Worm (Caenorhabditis elegans) whole organism, L3 larva: ENCODE results near the gene F15G9.2.

Experiments used
- R02D3.7 ChIP-seq: fragments of 150-350 bp; optimal IDR thresholded peaks from 2 replicates; lab custom pipeline; 2014; ENCODE audit warnings: missing biosample characterization, missing genetic modification characterization
- ZK546.5 ChIP-seq: sonication (generic microtip); optimal IDR thresholded peaks from 2 replicates; lab custom pipeline; 2017; ENCODE audit warnings: missing biosample characterization, missing genetic modification characterization
- aly-2 ChIP-seq: fragments of 150-350 bp; optimal IDR thresholded peaks from 2 replicates; lab custom pipeline; 2014; ENCODE audit warnings: missing biosample characterization, missing genetic modification characterization
- ama-1 ChIP-seq: fragments of 150-350 bp; optimal IDR thresholded peaks from 2 replicates; lab custom pipeline; 2018
- ceh-28 ChIP-seq: fragments of 150-350 bp; optimal IDR thresholded peaks from 2 replicates; lab custom pipeline; 2014; ENCODE audit warnings: missing biosample characterization, missing genetic modification reagents, missing genetic modification characterization
- ceh-82 ChIP-seq: fragments of 150-350 bp; optimal IDR thresholded peaks from 2 replicates; lab custom pipeline; 2014; ENCODE audit warnings: missing biosample characterization, missing genetic modification characterization
- daf-12 ChIP-seq: fragments of 150-350 bp; optimal IDR thresholded peaks from 2 replicates; lab custom pipeline; 2014; ENCODE audit warnings: missing biosample characterization, missing genetic modification reagents, missing genetic modification characterization
- egl-27 ChIP-seq: sonication (generic microtip); optimal IDR thresholded peaks from 4 replicates; lab custom pipeline; 2017; ENCODE audit warnings: missing biosample characterization, missing genetic modification reagents, missing genetic modification characterization
- egl-5 ChIP-seq: fragments of 150-350 bp; optimal IDR thresholded peaks from 2 replicates; lab custom pipeline; 2017; ENCODE audit warnings: missing biosample characterization, missing genetic modification reagents, missing genetic modification characterization, inconsistent platforms
- elt-2 ChIP-seq: sonication (generic microtip); optimal IDR thresholded peaks from 2 replicates; lab custom pipeline; 2016; ENCODE audit warnings: missing genetic modification reagents, mild to moderate bottlenecking, missing genetic modification characterization, missing compliant biosample characterization
- elt-3 ChIP-seq, 3 experiments: fragments of 150-350 bp in 1 of 3; sonication (generic microtip) in 2 of 3; optimal IDR thresholded peaks; 2 replicates in 2 of 3; 4 replicates in 1 of 3; lab custom pipeline; 2014 to 2017; ENCODE audit warnings: missing biosample characterization in 3 of 3, missing genetic modification characterization in 3 of 3
- fkh-10 ChIP-seq: sonication (generic microtip); optimal IDR thresholded peaks from 2 replicates; lab custom pipeline; 2017; ENCODE audit warnings: missing biosample characterization, missing genetic modification reagents, missing genetic modification characterization
- fkh-2 ChIP-seq: fragments of 150-350 bp; optimal IDR thresholded peaks from 2 replicates; lab custom pipeline; 2014; ENCODE audit warnings: missing biosample characterization, missing genetic modification reagents, missing genetic modification characterization
- hmg-11 ChIP-seq: sonication (generic microtip); optimal IDR thresholded peaks from 2 replicates; lab custom pipeline; 2016; ENCODE audit warnings: missing genetic modification characterization, missing compliant biosample characterization
- jun-1 ChIP-seq: fragments of 150-350 bp; optimal IDR thresholded peaks from 2 replicates; lab custom pipeline; 2014; ENCODE audit warnings: missing biosample characterization, missing genetic modification reagents, missing genetic modification characterization
- lin-15B ChIP-seq: fragments of 150-350 bp; optimal IDR thresholded peaks from 2 replicates; lab custom pipeline; 2014; ENCODE audit warnings: missing biosample characterization, missing genetic modification characterization
- lin-39 ChIP-seq: fragments of 150-350 bp; optimal IDR thresholded peaks from 2 replicates; lab custom pipeline; 2018; ENCODE audit warnings: missing biosample characterization, missing genetic modification reagents, missing genetic modification characterization
- lsy-12 ChIP-seq: sonication (generic microtip); optimal IDR thresholded peaks from 2 replicates; lab custom pipeline; 2016; ENCODE audit warnings: mild to moderate bottlenecking, missing genetic modification characterization, missing compliant biosample characterization
- mdl-1 ChIP-seq: fragments of 150-350 bp; optimal IDR thresholded peaks from 2 replicates; lab custom pipeline; 2014; ENCODE audit warnings: missing biosample characterization, missing genetic modification characterization
- nfya-1 ChIP-seq: sonication (generic microtip); optimal IDR thresholded peaks from 2 replicates; lab custom pipeline; 2017; ENCODE audit warnings: missing genetic modification characterization, mild to moderate bottlenecking, missing compliant biosample characterization, antibody characterized with exemption, moderate library complexity; ENCODE audit not compliant: insufficient read depth
- nhr-11 ChIP-seq: fragments of 150-350 bp; optimal IDR thresholded peaks from 2 replicates; lab custom pipeline; 2014; ENCODE audit warnings: missing biosample characterization, missing genetic modification characterization
- nhr-23 ChIP-seq: fragments of 150-350 bp; optimal IDR thresholded peaks from 2 replicates; lab custom pipeline; 2014; ENCODE audit warnings: missing biosample characterization, missing genetic modification reagents, missing genetic modification characterization
- nhr-25 ChIP-seq: sonication (generic microtip); optimal IDR thresholded peaks from 2 replicates; lab custom pipeline; 2017; ENCODE audit warnings: missing biosample characterization, missing genetic modification characterization
- nhr-28 ChIP-seq: fragments of 150-350 bp; optimal IDR thresholded peaks from 2 replicates; lab custom pipeline; 2014; ENCODE audit warnings: missing biosample characterization, missing genetic modification characterization
- nhr-43 ChIP-seq: sonication (generic microtip); optimal IDR thresholded peaks from 2 replicates; lab custom pipeline; 2016; ENCODE audit warnings: mild to moderate bottlenecking, missing genetic modification characterization, missing compliant biosample characterization; ENCODE audit not compliant: poor library complexity, severe bottlenecking
- nhr-67 ChIP-seq: fragments of 150-350 bp; optimal IDR thresholded peaks from 2 replicates; lab custom pipeline; 2014; ENCODE audit warnings: missing biosample characterization, missing genetic modification characterization
- nhr-77 ChIP-seq: fragments of 150-350 bp; optimal IDR thresholded peaks from 2 replicates; lab custom pipeline; 2014; ENCODE audit warnings: missing biosample characterization, missing genetic modification characterization
- pha-4 ChIP-seq: fragments of 150-350 bp; optimal IDR thresholded peaks from 2 replicates; lab custom pipeline; 2014; ENCODE audit warnings: missing biosample characterization, missing genetic modification reagents, missing genetic modification characterization
- pqm-1 ChIP-seq: fragments of 150-350 bp; optimal IDR thresholded peaks from 2 replicates; lab custom pipeline; 2017; ENCODE audit warnings: missing biosample characterization, missing genetic modification characterization, inconsistent platforms
- sea-2 ChIP-seq: fragments of 150-350 bp; sonication (generic microtip); optimal IDR thresholded peaks from 4 replicates; lab custom pipeline; 2014; ENCODE audit warnings: missing biosample characterization, missing genetic modification reagents, missing genetic modification characterization
- skn-1 ChIP-seq: fragments of 150-350 bp; optimal IDR thresholded peaks from 2 replicates; lab custom pipeline; 2014; ENCODE audit warnings: missing biosample characterization, missing genetic modification characterization
- tbx-2 ChIP-seq: sonication (generic microtip); optimal IDR thresholded peaks from 2 replicates; lab custom pipeline; 2016; ENCODE audit warnings: mild to moderate bottlenecking, missing genetic modification characterization, missing compliant biosample characterization
- unc-39 ChIP-seq: sonication (generic microtip); optimal IDR thresholded peaks from 4 replicates; lab custom pipeline; 2017; ENCODE audit warnings: missing biosample characterization, missing genetic modification characterization
- unc-62 ChIP-seq: fragments of 150-350 bp; sonication (generic microtip); optimal IDR thresholded peaks from 4 replicates; lab custom pipeline; 2014; ENCODE audit warnings: missing biosample characterization, missing genetic modification reagents, missing genetic modification characterization
- zag-1 ChIP-seq: fragments of 150-350 bp; optimal IDR thresholded peaks from 2 replicates; lab custom pipeline; 2014; ENCODE audit warnings: missing biosample characterization, missing genetic modification characterization
- ztf-11 ChIP-seq: fragments of 150-350 bp; optimal IDR thresholded peaks from 2 replicates; lab custom pipeline; 2014; ENCODE audit warnings: missing biosample characterization, missing genetic modification characterization
- ztf-4 ChIP-seq: fragments of 150-350 bp; optimal IDR thresholded peaks from 2 replicates; lab custom pipeline; 2014; ENCODE audit warnings: missing biosample characterization, missing genetic modification characterization

The F15G9.2 gene

DNA sequence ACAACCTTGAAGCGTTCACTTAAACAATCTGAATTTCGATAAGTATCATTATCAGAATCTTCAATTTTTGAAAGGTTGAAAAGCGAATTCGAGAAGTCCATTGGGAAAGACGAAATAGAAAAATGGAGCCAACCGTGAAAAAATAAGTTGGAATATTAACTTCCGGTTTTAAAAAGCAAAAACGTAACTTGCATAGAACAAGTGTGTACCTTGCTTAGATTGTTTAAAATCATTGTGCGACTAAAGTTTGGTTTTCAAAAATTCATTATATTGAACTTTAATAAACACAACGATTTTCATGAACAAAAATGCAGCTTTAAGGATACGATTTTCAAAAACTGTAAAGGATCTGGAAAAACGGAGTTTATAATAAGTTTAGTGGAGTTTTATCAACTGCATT, at the start of gene F15G9.2:
TSS of gene F15G9.2 (minus strand) at position 101 of the 400 bp plus-strand sequence.
- no peak for TF ChIP-seq nhr-43 (tag; lab: Kevin White, UChicago)
- TF ChIP-seq jun-1 (tag; lab: Kevin White, UChicago) = no peak
- no peak for TF ChIP-seq ZK546.5 (tag; lab: Kevin White, UChicago)
- no peak for TF ChIP-seq zag-1 (tag; lab: Kevin White, UChicago)
- TF ChIP-seq, all 47 proteins: peak for 0

DNA sequence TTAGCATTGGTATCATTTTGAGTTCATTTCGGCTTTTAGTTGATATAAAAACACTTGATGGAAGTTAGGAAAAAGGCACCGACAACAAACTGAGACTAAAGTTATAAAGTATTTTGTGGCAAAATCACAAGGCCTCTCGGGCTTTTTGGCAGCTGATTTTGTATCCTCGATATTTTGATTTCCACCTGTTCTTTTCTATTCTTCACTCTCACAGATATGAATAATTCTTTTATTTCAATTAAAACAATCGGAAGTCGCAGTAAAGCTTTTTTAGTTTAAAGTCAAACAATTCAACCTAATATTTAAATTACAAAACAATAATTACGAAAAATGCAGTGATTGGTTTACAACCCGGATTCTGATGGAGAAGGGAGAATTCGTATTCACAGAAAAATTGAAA, 47.8 kb upstream of the F15G9.2 start, which contains the start of gene T09B9.3:
TSS of gene T09B9.3 (minus strand) at position 101 of the 400 bp plus-strand sequence.
- TF ChIP-seq nhr-11 (tag; lab: Kevin White, UChicago) (no peak), pqm-1 (tag; lab: Kevin White, UChicago) (no peak), fkh-10 (GFP tag; lab: Kevin White, UChicago) (no peak), nhr-23 (tag; lab: Kevin White, UChicago) (no peak), aly-2 (no peak), egl-27 (tag; lab: Kevin White, UChicago) (no peak), lin-15B (tag; lab: Kevin White, UChicago) (no peak), pha-4 (no peak)

DNA sequence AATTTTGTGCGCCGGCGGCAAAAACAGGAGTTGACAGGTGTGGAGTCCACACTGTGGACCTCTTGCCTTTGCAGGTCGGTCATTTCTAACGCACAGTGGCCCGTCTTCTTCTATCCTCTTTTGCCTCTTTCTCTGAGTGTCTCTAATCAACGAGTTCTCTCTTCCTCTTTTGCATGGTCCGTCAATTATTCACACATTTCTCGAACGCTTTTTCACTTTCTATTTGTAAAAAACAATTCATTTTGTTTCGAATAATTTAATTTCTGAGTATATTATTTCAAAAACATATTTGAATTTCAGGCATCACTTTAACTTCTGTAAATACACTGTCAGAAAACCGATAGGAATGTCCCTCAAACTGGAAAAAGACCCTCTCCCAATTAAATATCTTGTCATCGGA, 43.5 kb upstream of the F15G9.2 start, which contains the start of gene T09B9.1:
TSS of gene T09B9.1 (plus strand) at position 301 of the 400 bp plus-strand sequence.
- TF ChIP-seq tbx-2 (tag; lab: Kevin White, UChicago) = no peak
- TF ChIP-seq ama-1 (lab: Kevin White, UChicago) = no peak
- TF ChIP-seq zag-1 (tag; lab: Kevin White, UChicago) = no peak
- TF ChIP-seq nhr-28 (tag; lab: Kevin White, UChicago) = no peak
- TF ChIP-seq lsy-12 (tag; lab: Kevin White, UChicago) = no peak
- TF ChIP-seq egl-27 (tag; lab: Kevin White, UChicago) = no peak

DNA sequence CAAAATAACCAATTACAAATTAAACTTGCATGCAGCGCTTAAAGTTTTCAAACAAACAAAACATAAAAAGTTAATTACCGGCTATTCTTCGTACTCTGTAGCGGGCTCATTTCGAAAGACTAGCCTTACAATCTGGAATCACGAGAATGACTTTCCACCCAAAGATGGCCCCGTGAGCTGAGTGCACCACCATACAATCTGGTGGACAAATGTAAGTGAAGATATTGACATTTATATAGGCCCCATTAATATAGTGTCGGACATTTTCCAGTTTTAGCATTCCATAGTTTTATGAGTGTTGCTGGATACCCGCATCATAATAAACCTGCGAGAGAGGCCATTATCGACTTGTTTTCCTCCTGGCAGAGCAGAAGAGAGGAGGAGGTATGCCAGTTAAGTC, 41.0 kb upstream of the F15G9.2 start:
- no peak for TF ChIP-seq unc-39 (tag; lab: Kevin White, UChicago)
- no peak for TF ChIP-seq nhr-67 (tag; lab: Kevin White, UChicago)
- no peak for TF ChIP-seq ama-1 (lab: Kevin White, UChicago)
- no peak for TF ChIP-seq fkh-2 (tag; lab: Kevin White, UChicago)
- no peak for TF ChIP-seq ztf-4 (tag; lab: Kevin White, UChicago)
- TF ChIP-seq ztf-11 (tag; lab: Kevin White, UChicago) = no peak
- no peak for TF ChIP-seq elt-2 (tag; lab: Kevin White, UChicago)
- TF ChIP-seq tbx-2 (tag; lab: Kevin White, UChicago) = no peak
- no peak for TF ChIP-seq lsy-12 (tag; lab: Kevin White, UChicago)
- TF ChIP-seq zag-1 (tag; lab: Kevin White, UChicago) = no peak
- no peak for TF ChIP-seq pha-4
- TF ChIP-seq ZK546.5 (tag; lab: Kevin White, UChicago) = no peak
- no peak for TF ChIP-seq sea-2 (GFP tag; lab: Kevin White, UChicago)
- TF ChIP-seq daf-12 (tag; lab: Kevin White, UChicago) = no peak
- no peak for TF ChIP-seq egl-27 (tag; lab: Kevin White, UChicago)
- TF ChIP-seq nhr-23 (tag; lab: Kevin White, UChicago) = no peak
- no peak for TF ChIP-seq nhr-28 (tag; lab: Kevin White, UChicago)
- no peak for TF ChIP-seq ceh-82
- TF ChIP-seq ceh-28 (tag; lab: Kevin White, UChicago) = no peak
- TF ChIP-seq, all 47 proteins: peak for 0

DNA sequence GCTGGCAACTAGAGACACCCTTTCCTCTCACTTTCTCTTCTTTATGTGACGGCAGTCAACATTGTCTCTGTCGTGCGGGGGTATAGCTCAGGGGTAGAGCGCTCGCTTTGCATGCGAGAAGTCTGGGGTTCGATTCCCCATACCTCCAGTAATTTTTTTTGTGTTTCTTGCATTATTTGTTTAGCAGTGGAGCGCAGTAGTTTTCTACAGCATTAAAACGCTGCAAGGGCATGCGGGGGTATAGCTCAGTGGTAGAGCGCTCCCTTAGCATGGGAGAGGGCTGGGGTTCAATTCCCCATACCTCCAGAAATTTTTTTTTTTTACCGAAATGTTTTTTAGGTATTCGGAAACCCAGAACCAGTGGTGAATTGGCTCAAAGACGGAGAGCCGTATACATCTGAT, 30.0 kb upstream of the F15G9.2 start:
- TF ChIP-seq elt-2 (tag; lab: Kevin White, UChicago) (peak; percentile 74), nhr-43 (tag; lab: Kevin White, UChicago) (peak; percentile 81), lin-15B (tag; lab: Kevin White, UChicago) (peak; percentile 41), nfya-1 (tag; lab: Kevin White, UChicago) (peak; percentile 85), elt-3 (tag; optimal IDR thresholded peaks at IDR 0.05; lab: Kevin White, UChicago) (peak in 1 of 3 experiments; percentile 62), nhr-77 (tag; lab: Kevin White, UChicago) (peak; percentile 76), pqm-1 (tag; lab: Kevin White, UChicago) (peak; percentile 54), jun-1 (tag; lab: Kevin White, UChicago) (peak; percentile 88), lsy-12 (tag; lab: Kevin White, UChicago) (peak; percentile 88), nhr-11 (tag; lab: Kevin White, UChicago) (peak; percentile 28), skn-1 (tag; lab: Kevin White, UChicago) (peak; percentile 64), egl-27 (tag; lab: Kevin White, UChicago) (peak; percentile 52), tbx-2 (tag; lab: Kevin White, UChicago) (peak; percentile 90), nhr-25 (tag; lab: Kevin White, UChicago) (peak; percentile 88), lin-39 (tag; lab: Kevin White, UChicago) (peak; percentile 91), R02D3.7 (tag; lab: Kevin White, UChicago) (peak; percentile 33), ztf-4 (tag; lab: Kevin White, UChicago) (peak; percentile 32), ceh-82 (peak; percentile 79), hmg-11 (tag; lab: Kevin White, UChicago) (peak; percentile 98), egl-5 (tag; lab: Kevin White, UChicago) (peak; percentile 60), unc-62 (GFP tag; lab: Kevin White, UChicago) (peak; percentile 67), mdl-1 (tag; lab: Kevin White, UChicago) (peak; percentile 21)
